Fruit fly (Drosophila melanogaster): Measurements from ENCODE around the gene CG33689.
A peak's percentile ranks its signal among the peaks of the same experiment; 100 is the strongest.

The CG33689 gene

dm6 chr3L:16160420-16161069 lies 39.5 kb upstream of the CG33689 start (continued):
- no peak for TF ChIP-seq wdn (GFP tag; IDR thresholded peaks at IDR 0.05)
- no peak for TF ChIP-seq prd (optimal IDR thresholded peaks at IDR 0.05)
- peak; percentile 53; the same call in 2 of the 3 replicates for TF ChIP-seq prd (GFP tag; IDR thresholded peaks at IDR 0.05)
- peak; percentile 74 for TF ChIP-seq org-1 (GFP tag; optimal IDR thresholded peaks at IDR 0.05)
- TF ChIP-seq Chrac-16 (GFP tag; optimal IDR thresholded peaks at IDR 0.05): peak; percentile 47
- no peak for TF ChIP-seq Ravus (GFP tag; IDR thresholded peaks at IDR 0.05)
- no peak for TF ChIP-seq CG8944 (GFP tag; optimal IDR thresholded peaks at IDR 0.05)
- peak; percentile 55 for TF ChIP-seq schlank (tag; optimal IDR thresholded peaks at IDR 0.05)
- peak; percentile 72 for TF ChIP-seq Atf6 (GFP tag; IDR thresholded peaks at IDR 0.05)
- TF ChIP-seq tin (GFP tag; optimal IDR thresholded peaks at IDR 0.05): peak; percentile 11
- TF ChIP-seq toy (GFP tag; IDR thresholded peaks at IDR 0.05): no peak
- peak; percentile 79 for TF ChIP-seq CG7839 (tag; optimal IDR thresholded peaks at IDR 0.05)
- TF ChIP-seq CG10267 (tag; optimal IDR thresholded peaks at IDR 0.05): no peak
- TF ChIP-seq CG2678 (tag; optimal IDR thresholded peaks at IDR 0.05): peak; percentile 86
- TF ChIP-seq NC2β (GFP tag; optimal IDR thresholded peaks at IDR 0.05): peak; percentile 1
- TF ChIP-seq Stat92E (GFP tag; optimal IDR thresholded peaks at IDR 0.05): no peak
- TF ChIP-seq CG4360 (GFP tag; IDR thresholded peaks at IDR 0.05): no peak
- peak; percentile 67 for TF ChIP-seq CG11695 (GFP tag; IDR thresholded peaks at IDR 0.05)
- TF ChIP-seq CG17359 (tag; optimal IDR thresholded peaks at IDR 0.05): peak; percentile 0
- TF ChIP-seq CG2116 (GFP tag; optimal IDR thresholded peaks at IDR 0.05): no peak
- no peak for TF ChIP-seq Gsc (GFP tag; IDR thresholded peaks at IDR 0.05)
- peak; percentile 77 for TF ChIP-seq CG13424 (tag; optimal IDR thresholded peaks at IDR 0.05)
- TF ChIP-seq sug (tag; optimal IDR thresholded peaks at IDR 0.05): peak; percentile 46
- TF ChIP-seq mam (GFP tag; optimal IDR thresholded peaks at IDR 0.05): peak; percentile 77
- peak; percentile 57 for TF ChIP-seq CG18262 (tag; optimal IDR thresholded peaks at IDR 0.05)
- peak; percentile 60; the same call in 2 of the 3 replicates for TF ChIP-seq tgo (GFP tag; IDR thresholded peaks at IDR 0.05)
- TF ChIP-seq slp2 (GFP tag; optimal IDR thresholded peaks at IDR 0.05): peak; percentile 45
- peak; percentile 51 for TF ChIP-seq CG1603 (tag; optimal IDR thresholded peaks at IDR 0.05)
- TF ChIP-seq CG4328 (GFP tag; optimal IDR thresholded peaks at IDR 0.05): peak; percentile 46
- TF ChIP-seq CG12659 (GFP tag; optimal IDR thresholded peaks at IDR 0.05): peak; percentile 73
- no peak for TF ChIP-seq odd (GFP tag; optimal IDR thresholded peaks at IDR 0.05)
- peak; percentile 70 for TF ChIP-seq CG10147 (GFP tag; optimal IDR thresholded peaks at IDR 0.05)
- TF ChIP-seq HLH4C (GFP tag; IDR thresholded peaks at IDR 0.05; ENCODE audit: partially characterized antibody): no peak
- TF ChIP-seq CG34376 (GFP tag; optimal IDR thresholded peaks at IDR 0.05): peak; percentile 47
- TF ChIP-seq fru (optimal IDR thresholded peaks at IDR 0.05): no peak
- peak; percentile 78 for TF ChIP-seq grau (tag; optimal IDR thresholded peaks at IDR 0.05)
- no peak for TF ChIP-seq CG11085 (GFP tag; IDR thresholded peaks at IDR 0.05)
- no peak for TF ChIP-seq Bteb2 (GFP tag; optimal IDR thresholded peaks at IDR 0.05)
- TF ChIP-seq chm (GFP tag; IDR thresholded peaks at IDR 0.05): no peak
- TF ChIP-seq wek (GFP tag; optimal IDR thresholded peaks at IDR 0.05): no peak
- no peak for TF ChIP-seq TFAM (GFP tag; optimal IDR thresholded peaks at IDR 0.05)
- no peak for TF ChIP-seq C15 (GFP tag; IDR thresholded peaks at IDR 0.05)
- TF ChIP-seq Scr (GFP tag; IDR thresholded peaks at IDR 0.05; ENCODE audit: partially characterized antibody): no peak
- TF ChIP-seq pzg (GFP tag; optimal IDR thresholded peaks at IDR 0.05): no peak
- TF ChIP-seq grn (GFP tag; optimal IDR thresholded peaks at IDR 0.05): peak; percentile 54
- peak; percentile 41 for TF ChIP-seq maf-S (GFP tag; optimal IDR thresholded peaks at IDR 0.05)
- TF ChIP-seq en (GFP tag; optimal IDR thresholded peaks at IDR 0.05): no peak
- peak; percentile 28 for TF ChIP-seq ewg (GFP tag; optimal IDR thresholded peaks at IDR 0.05)
- 0 out of 3 replicates have a peak, but pooled peaks have one; percentile 29 for TF ChIP-seq ken (GFP tag; IDR thresholded peaks at IDR 0.05)
- no peak for TF ChIP-seq Nf-YA (GFP tag; IDR thresholded peaks at IDR 0.05)
- peak; percentile 81 for TF ChIP-seq Hmr (GFP tag; optimal IDR thresholded peaks at IDR 0.05)
